Fruit fly (Drosophila melanogaster) whole organism, embryonic: Measurements from ENCODE around the gene Nct.
A peak's percentile ranks its signal among the peaks of the same experiment; 100 is the strongest.

Experiments
- Awh ChIP-seq: fragments of 200-800 bp; sonication (Bioruptor generic); IDR thresholded peaks from 2 replicates; pipeline ENCODE4, ENCODE4 v1.3.6; 2022; ENCODE audit warnings: missing biosample characterization, missing genetic modification characterization
- B-H2 ChIP-seq: fragments of 200-800 bp; sonication (Bioruptor generic); optimal IDR thresholded peaks from 2 replicates; lab custom pipeline; 2018; ENCODE audit warnings: missing biosample characterization, mild to moderate bottlenecking, missing genetic modification characterization
- Bgb ChIP-seq: fragments of 200-800 bp; sonication (Bioruptor generic); IDR thresholded peaks from 2 replicates; pipeline ENCODE4 v1.3.6; 2022; ENCODE audit warnings: missing biosample characterization, missing genetic modification characterization; ENCODE audit not compliant: partially characterized antibody
- CG1233 ChIP-seq: fragments of 200-800 bp; sonication (Bioruptor generic); optimal IDR thresholded peaks from 4 replicates; lab custom pipeline; 2018; ENCODE audit warnings: missing biosample characterization, mild to moderate bottlenecking, missing genetic modification characterization
- CG13287 ChIP-seq: fragments of 200-800 bp; sonication (Bioruptor generic); IDR thresholded peaks from 2 replicates; pipeline ENCODE4 v1.3.6; 2022; ENCODE audit warnings: missing biosample characterization, missing genetic modification characterization; ENCODE audit not compliant: partially characterized antibody
- CG14965 ChIP-seq: fragments of 200-800 bp; sonication (Bioruptor generic); optimal IDR thresholded peaks from 2 replicates; lab custom pipeline; 2016; ENCODE audit warnings: missing biosample characterization, missing genetic modification characterization, borderline replicate concordance
- CG17361 ChIP-seq: fragments of 200-800 bp; sonication (Bioruptor generic); IDR thresholded peaks from 3 replicates; pipeline ENCODE4 v1.3.6; 2022; ENCODE audit warnings: missing biosample characterization, missing genetic modification characterization
- CG18011 ChIP-seq: fragments of 200-800 bp; sonication (Bioruptor generic); optimal IDR thresholded peaks from 2 replicates; lab custom pipeline; 2017; ENCODE audit warnings: missing biosample characterization, missing genetic modification characterization, mild to moderate bottlenecking, moderate library complexity, missing genotype
- CG2129 ChIP-seq: fragments of 200-800 bp; sonication (Bioruptor generic); IDR thresholded peaks from 2 replicates; pipeline ENCODE4 v1.3.6; 2022; ENCODE audit warnings: missing biosample characterization, missing genetic modification characterization; ENCODE audit not compliant: partially characterized antibody
- CG31441 ChIP-seq: fragments of 200-800 bp; sonication (Bioruptor generic); IDR thresholded peaks from 2 replicates; pipeline ENCODE4 v1.3.6; 2022; ENCODE audit warnings: missing biosample characterization, missing genetic modification characterization
- CG42726 ChIP-seq: fragments of 200-800 bp; sonication (Bioruptor generic); IDR thresholded peaks from 2 replicates; pipeline ENCODE4 v1.3.6; 2022; ENCODE audit warnings: missing biosample characterization, missing genetic modification characterization; ENCODE audit not compliant: partially characterized antibody
- CG8388 ChIP-seq: fragments of 200-800 bp; sonication (Bioruptor generic); optimal IDR thresholded peaks from 2 replicates; lab custom pipeline; 2019; ENCODE audit warnings: missing biosample characterization, mild to moderate bottlenecking, missing genetic modification characterization, moderate library complexity
- CG9727 ChIP-seq: fragments of 200-800 bp; sonication (Bioruptor generic); optimal IDR thresholded peaks from 3 replicates; lab custom pipeline; 2017; ENCODE audit warnings: missing biosample characterization, mild to moderate bottlenecking, missing genetic modification characterization
- CHES-1-like ChIP-seq: fragments of 200-800 bp; sonication (Bioruptor generic); optimal IDR thresholded peaks from 2 replicates; lab custom pipeline; 2016; ENCODE audit warnings: missing biosample characterization, missing genetic modification characterization
- CoRest ChIP-seq: fragments of 200-800 bp; sonication (Bioruptor generic); optimal IDR thresholded peaks from 3 replicates; lab custom pipeline; 2018; ENCODE audit warnings: missing biosample characterization, mild to moderate bottlenecking, missing genetic modification characterization, moderate library complexity
- D ChIP-seq, 2 experiments: fragments of 200-800 bp in 1 of 2; fragments of >200 bp in 1 of 2; sonication (Bioruptor generic) in 1 of 2; optimal IDR thresholded peaks; 2 replicates in 1 of 2; 3 replicates in 1 of 2; lab custom pipeline; 2017; ENCODE audit warnings: mild to moderate bottlenecking in 1 of 2, missing biosample characterization in 1 of 2, missing genetic modification characterization in 1 of 2, missing genetic modification reagents in 1 of 2
- Dp ChIP-seq: fragments of 200-800 bp; sonication (Bioruptor generic); optimal IDR thresholded peaks from 2 replicates; lab custom pipeline; 2018; ENCODE audit warnings: missing biosample characterization, mild to moderate bottlenecking, missing genetic modification characterization, moderate library complexity
- Ets65A ChIP-seq: fragments of 200-800 bp; sonication (Bioruptor generic); peaks from one replicate; lab custom pipeline; 2016; ENCODE audit warnings: missing biosample characterization, missing genetic modification characterization
- GATAe ChIP-seq: fragments of 200-800 bp; sonication (Bioruptor generic); conservative IDR thresholded peaks from 2 replicates; pipeline ENCODE4 v1.3.6; 2022; ENCODE audit warnings: missing biosample characterization, missing genetic modification characterization
- HmgZ ChIP-seq: fragments of 200-800 bp; sonication (Bioruptor generic); optimal IDR thresholded peaks from 2 replicates; lab custom pipeline; 2018; ENCODE audit warnings: missing biosample characterization, mild to moderate bottlenecking, missing genetic modification characterization
- Hsf ChIP-seq: fragments of 200-800 bp; sonication (Bioruptor generic); optimal IDR thresholded peaks from 3 replicates; lab custom pipeline; 2016; ENCODE audit warnings: missing biosample characterization, missing genetic modification characterization
- Kr ChIP-seq: fragments of 200-800 bp; sonication (Bioruptor generic); optimal IDR thresholded peaks from 2 replicates; lab custom pipeline; 2017; ENCODE audit warnings: missing biosample characterization, mild to moderate bottlenecking, missing genetic modification characterization
- NfI ChIP-seq: fragments of 200-800 bp; sonication (Bioruptor generic); optimal IDR thresholded peaks from 3 replicates; lab custom pipeline; 2018; ENCODE audit warnings: missing biosample characterization, mild to moderate bottlenecking, missing genetic modification characterization, moderate library complexity
- Ptx1 ChIP-seq: fragments of 200-800 bp; sonication (Bioruptor generic); IDR thresholded peaks from 2 replicates; pipeline ENCODE4 v1.3.6; 2022; ENCODE audit warnings: missing biosample characterization, missing genetic modification characterization
- Sin3A ChIP-seq: fragments of >200 bp; optimal IDR thresholded peaks from 2 replicates; lab custom pipeline; 2018
- Xbp1 ChIP-seq: fragments of 200-800 bp; sonication (Bioruptor generic); optimal IDR thresholded peaks from 3 replicates; lab custom pipeline; 2016; ENCODE audit warnings: missing biosample characterization, mild to moderate bottlenecking, missing genetic modification characterization
- ab ChIP-seq: fragments of 200-800 bp; sonication (Bioruptor generic); optimal IDR thresholded peaks from 2 replicates; lab custom pipeline; 2016; ENCODE audit warnings: missing biosample characterization, missing genetic modification characterization
- ato ChIP-seq: fragments of 200-800 bp; sonication (Bioruptor generic); IDR thresholded peaks from 2 replicates; pipeline ENCODE4 v1.3.6; 2022; ENCODE audit warnings: missing biosample characterization, missing genetic modification characterization; ENCODE audit not compliant: partially characterized antibody
- dpn ChIP-seq, 2 experiments: fragments of 200-800 bp; sonication (Bioruptor generic); optimal IDR thresholded peaks; 3 replicates each; lab custom pipeline; 2016; ENCODE audit warnings: missing biosample characterization in 2 of 2, missing genetic modification characterization in 2 of 2
- eve ChIP-seq, 2 experiments: fragments of >200 bp; optimal IDR thresholded peaks; 2 replicates each; lab custom pipeline; 2017; ENCODE audit warnings: missing biosample characterization in 2 of 2, missing genetic modification characterization in 2 of 2
- fd64A ChIP-seq: fragments of 200-800 bp; sonication (Bioruptor generic); optimal IDR thresholded peaks from 3 replicates; lab custom pipeline; 2018; ENCODE audit warnings: missing biosample characterization, mild to moderate bottlenecking, missing genetic modification characterization
- gce ChIP-seq: fragments of 200-800 bp; sonication (Bioruptor generic); IDR thresholded peaks from 3 replicates; pipeline ENCODE4 v1.3.6; 2022; ENCODE audit warnings: missing biosample characterization, missing genetic modification characterization
- gem ChIP-seq: fragments of 200-800 bp; sonication (Bioruptor generic); optimal IDR thresholded peaks from 2 replicates; lab custom pipeline; 2019; ENCODE audit warnings: missing biosample characterization, mild to moderate bottlenecking, missing genetic modification characterization, moderate library complexity
- hbn ChIP-seq: fragments of 200-800 bp; sonication (Bioruptor generic); IDR thresholded peaks from 2 replicates; pipeline ENCODE4 v1.3.6; 2022; ENCODE audit warnings: missing biosample characterization, missing genetic modification characterization; ENCODE audit not compliant: partially characterized antibody
- insv ChIP-seq, 2 experiments: fragments of 200-800 bp; sonication (Bioruptor generic); optimal IDR thresholded peaks; 3 replicates each; lab custom pipeline; 2016 to 2018; ENCODE audit warnings: missing biosample characterization in 2 of 2, missing genetic modification characterization in 2 of 2
- inv ChIP-seq: fragments of 200-800 bp; sonication (Bioruptor generic); IDR thresholded peaks from 2 replicates; pipeline ENCODE4 v1.3.6; 2022; ENCODE audit warnings: missing biosample characterization, missing genetic modification characterization; ENCODE audit not compliant: partially characterized antibody
- otp ChIP-seq: fragments of 200-800 bp; sonication (Bioruptor generic); IDR thresholded peaks from 3 replicates; pipeline ENCODE4, ENCODE4 v1.3.6; 2022; ENCODE audit warnings: missing biosample characterization, missing genetic modification characterization
- p53 ChIP-seq: fragments of 200-800 bp; sonication (Bioruptor generic); optimal IDR thresholded peaks from 2 replicates; lab custom pipeline; 2016; ENCODE audit warnings: missing biosample characterization, missing genetic modification characterization
- sc ChIP-seq, 3 experiments: fragments of >200 bp in 2 of 3; fragments of 200-800 bp in 1 of 3; sonication (Bioruptor generic) in 1 of 3; optimal IDR thresholded peaks; 2 replicates in 2 of 3; 3 replicates in 1 of 3; lab custom pipeline; 2017; ENCODE audit warnings: mild to moderate bottlenecking in 1 of 3, missing biosample characterization in 1 of 3, missing genetic modification characterization in 1 of 3, missing genetic modification reagents in 1 of 3
- tna ChIP-seq: fragments of 200-800 bp; sonication (Bioruptor generic); IDR thresholded peaks from 2 replicates; pipeline ENCODE4 v1.3.6; 2022; ENCODE audit warnings: missing biosample characterization, missing genetic modification characterization; ENCODE audit not compliant: partially characterized antibody
- wor ChIP-seq: fragments of 200-800 bp; sonication (Bioruptor generic); IDR thresholded peaks from 2 replicates; pipeline ENCODE4 v1.3.6; 2022; ENCODE audit warnings: missing biosample characterization, missing genetic modification characterization

Gene Nct

DNA sequence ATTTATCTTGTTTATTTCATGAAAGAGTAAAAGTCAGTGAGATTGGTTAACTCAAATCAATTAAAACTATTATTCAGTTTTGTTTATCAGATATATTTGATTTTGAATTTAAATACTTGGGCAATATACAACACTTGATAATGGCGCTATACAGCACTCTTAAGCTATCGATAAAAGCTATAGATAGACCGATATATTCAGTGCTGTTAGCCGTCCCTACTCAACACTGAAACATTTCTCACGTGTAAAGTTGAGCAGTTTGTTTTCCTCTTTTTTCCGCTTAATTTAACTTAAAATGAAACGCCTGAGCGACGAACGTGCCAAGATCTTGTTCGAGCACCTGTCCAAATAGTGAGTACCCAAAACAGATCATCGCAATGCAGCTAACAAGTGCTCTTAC lies 981 bp upstream of the Nct start, which contains the start of gene CG7006 (continued):
- TF ChIP-seq Hsf: peak; percentile 74
- TF ChIP-seq Dp (GFP tag; lab: Kevin White, UChicago): peak; percentile 98
- TF ChIP-seq Xbp1: peak; percentile 84
- peak; percentile 77 for TF ChIP-seq hbn (GFP tag; lab: Robert Waterston, UW)
- peak; percentile 64 for TF ChIP-seq Ptx1 (GFP tag; lab: Robert Waterston, UW)
- peak; percentile 58 for TF ChIP-seq CoRest (tag; lab: Kevin White, UChicago)
- peak; percentile 99 for TF ChIP-seq Ets65A (GFP tag; lab: Kevin White, UChicago)
- TF ChIP-seq insv (GFP tag; optimal IDR thresholded peaks at IDR 0.05; lab: Kevin White, UChicago): peak in 1 of 2 experiments; percentile 13
- TF ChIP-seq CG42726 (GFP tag; lab: Robert Waterston, UW): peak; percentile 61
- TF ChIP-seq GATAe (GFP tag; lab: Robert Waterston, UW): no peak; the same call in 1 of the 2 replicates
- TF ChIP-seq CG13287 (GFP tag; lab: Robert Waterston, UW): peak; percentile 85
- TF ChIP-seq gce (GFP tag; lab: Robert Waterston, UW): no peak
- peak; percentile 89 for TF ChIP-seq Bgb

- TF ChIP-seq insv (GFP tag; optimal IDR thresholded peaks at IDR 0.05; lab: Kevin White, UChicago) (no peak), CG9727 (no peak), gce (GFP tag; lab: Robert Waterston, UW) (no peak), NfI (GFP tag; lab: Kevin White, UChicago) (no peak), inv (no peak), tna (GFP tag; lab: Robert Waterston, UW) (no peak)
These were observed 4.7 kb downstream of the Nct start, which contains the start of gene HDAC11 for dm6 chr3R:24856143-24856542. Gene HDAC11, minus strand, starts transcription at chr3R:24856243.

DNA sequence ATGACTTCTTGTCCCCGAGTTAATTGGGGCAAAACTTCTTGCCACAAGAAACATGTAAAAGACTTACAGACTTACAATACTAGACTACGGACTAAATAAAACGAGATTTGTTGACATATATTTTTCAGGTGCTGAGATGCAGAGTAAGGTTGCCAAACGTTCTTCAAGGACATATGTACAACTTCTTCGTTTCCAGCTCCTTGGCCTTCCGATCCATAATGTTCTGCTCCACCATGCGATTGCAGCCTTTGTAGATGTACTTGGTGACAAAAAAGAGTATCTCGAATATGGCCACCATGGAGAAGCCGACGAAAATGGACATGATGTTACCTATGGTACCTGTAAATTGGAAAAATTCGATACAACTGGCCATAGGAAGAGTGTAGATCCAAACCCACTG lies 6.1 kb downstream of the Nct start, which contains the start of gene CAH4:
TSS of gene CAH4 (minus strand) at position 101 of the 400 bp plus-strand sequence.
- TF ChIP-seq Kr (GFP tag; lab: Kevin White, UChicago) (no peak), HmgZ (no peak), CG8388 (GFP tag; lab: Kevin White, UChicago) (no peak), sc (optimal IDR thresholded peaks at IDR 0.05; lab: Kevin White, UChicago) (no peak), sc (GFP tag; optimal IDR thresholded peaks at IDR 0.05; lab: Kevin White, UChicago) (no peak), B-H2 (no peak), CG1233 (GFP tag; lab: Kevin White, UChicago) (no peak), otp (GFP tag; lab: Robert Waterston, UW) (no peak), p53 (no peak), Awh (GFP tag; lab: Robert Waterston, UW) (no peak), D (optimal IDR thresholded peaks at IDR 0.05; lab: Kevin White, UChicago) (no peak), D (GFP tag; optimal IDR thresholded peaks at IDR 0.05; lab: Kevin White, UChicago) (no peak)

DNA sequence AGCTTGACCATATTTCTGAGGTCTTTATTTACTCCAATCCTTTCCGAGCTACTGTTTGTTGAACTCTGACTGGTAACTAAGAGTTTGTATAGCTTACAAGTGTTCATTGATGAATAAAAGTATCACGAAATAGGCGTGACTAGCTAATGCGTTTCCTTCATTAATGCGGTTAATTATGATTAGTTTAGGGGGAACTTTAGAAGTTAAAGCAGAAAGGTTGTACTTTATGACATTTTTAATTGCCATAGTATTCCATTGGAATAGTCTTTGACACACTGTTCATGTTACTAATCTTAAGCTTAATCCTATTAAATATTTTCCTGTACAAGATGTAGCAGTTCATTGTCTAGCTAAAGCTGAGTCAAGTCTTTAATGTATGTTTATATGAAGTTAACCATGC lies 8.3 kb downstream of the Nct start, which contains the start of gene ppk22:
TSS of gene ppk22 (minus strand) at position 101 of the 400 bp plus-strand sequence.
- TF ChIP-seq ab (no peak), gce (GFP tag; lab: Robert Waterston, UW) (no peak), eve (GFP tag; optimal IDR thresholded peaks at IDR 0.05; lab: Kevin White, UChicago) (no peak), CHES-1-like (GFP tag; lab: Kevin White, UChicago) (no peak), wor (GFP tag; lab: Robert Waterston, UW) (no peak), CG31441 (GFP tag; lab: Robert Waterston, UW) (no peak), ato (GFP tag; lab: Robert Waterston, UW) (no peak), CG2129 (no peak), CG18011 (GFP tag; lab: Kevin White, UChicago) (no peak), fd64A (GFP tag; lab: Kevin White, UChicago) (no peak), dpn (GFP tag; optimal IDR thresholded peaks at IDR 0.05; lab: Kevin White, UChicago) (no peak), gem (no peak), CG14965 (no peak), Sin3A (no peak), CoRest (tag; lab: Kevin White, UChicago) (no peak), CG17361 (GFP tag; lab: Robert Waterston, UW) (no peak)
